Worm (Caenorhabditis elegans): ENCODE data around the gene F14D7.6.
A peak's percentile ranks its signal among the peaks of the same experiment; 100 is the strongest.

Gene F14D7.6

ce11 chrV:14350498-14350897, 49.3 kb downstream of the F14D7.6 start:
- no peak for TF ChIP-seq fos-1 (tag; optimal IDR thresholded peaks at IDR 0.05)
- TF ChIP-seq nhr-25 (tag; optimal IDR thresholded peaks at IDR 0.05): no peak
- TF ChIP-seq ama-1 (optimal IDR thresholded peaks at IDR 0.05): no peak
- TF ChIP-seq pha-4 (tag; optimal IDR thresholded peaks at IDR 0.05): no peak
- TF ChIP-seq nhr-12 (tag; optimal IDR thresholded peaks at IDR 0.05): no peak
- no peak for TF ChIP-seq elt-1 (tag; optimal IDR thresholded peaks at IDR 0.05)
- no peak for TF ChIP-seq unc-39 (tag; optimal IDR thresholded peaks at IDR 0.05)
- TF ChIP-seq nhr-11 (tag; optimal IDR thresholded peaks at IDR 0.05): no peak
- TF ChIP-seq fkh-2 (tag; optimal IDR thresholded peaks at IDR 0.05): no peak
- TF ChIP-seq fkh-10 (GFP tag; optimal IDR thresholded peaks at IDR 0.05): no peak
- no peak for TF ChIP-seq nhr-76 (tag; optimal IDR thresholded peaks at IDR 0.05)
- TF ChIP-seq ztf-4 (tag; optimal IDR thresholded peaks at IDR 0.05): no peak
- no peak for TF ChIP-seq elt-2 (tag; optimal IDR thresholded peaks at IDR 0.05)
- TF ChIP-seq nhr-237 (tag; optimal IDR thresholded peaks at IDR 0.05): no peak
- TF ChIP-seq jun-1 (tag; optimal IDR thresholded peaks at IDR 0.05): no peak

DNA sequence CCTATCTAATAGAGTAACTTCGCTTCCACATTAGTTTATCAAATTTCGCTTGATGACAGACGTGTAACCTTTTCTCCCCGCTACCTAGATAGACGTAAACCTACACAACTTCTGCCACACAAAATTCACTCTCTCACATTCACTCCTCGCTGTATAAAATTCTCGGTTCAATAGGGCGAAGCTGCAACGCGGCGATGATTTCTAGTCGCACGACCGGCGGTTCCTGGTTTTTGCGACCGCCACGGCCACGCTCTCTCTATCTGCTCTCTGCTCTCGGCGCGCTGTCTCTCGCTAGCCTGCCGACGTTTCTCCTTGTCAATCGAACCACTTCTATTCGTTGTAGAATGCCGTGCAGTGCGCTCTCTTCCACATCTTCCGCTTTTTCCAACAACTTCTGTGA, 49.7 kb downstream of the F14D7.6 start:
- TF ChIP-seq elt-3 (tag; optimal IDR thresholded peaks at IDR 0.05) (peak in 1 of 3 experiments; percentile 11), fkh-10 (GFP tag; optimal IDR thresholded peaks at IDR 0.05) (peak; percentile 10), nhr-12 (tag; optimal IDR thresholded peaks at IDR 0.05) (no peak), lin-15B (tag; optimal IDR thresholded peaks at IDR 0.05) (peak; percentile 96), unc-39 (tag; optimal IDR thresholded peaks at IDR 0.05) (no peak), hmg-11 (tag; optimal IDR thresholded peaks at IDR 0.05) (peak; percentile 92), lin-39 (tag; optimal IDR thresholded peaks at IDR 0.05) (peak; percentile 94), nfya-1 (tag; optimal IDR thresholded peaks at IDR 0.05; ENCODE audit: insufficient read depth) (peak; percentile 87), elt-2 (tag; optimal IDR thresholded peaks at IDR 0.05) (peak; percentile 82), pqm-1 (tag; optimal IDR thresholded peaks at IDR 0.05) (peak; percentile 26), tbx-2 (tag; optimal IDR thresholded peaks at IDR 0.05) (peak; percentile 19), ama-1 (optimal IDR thresholded peaks at IDR 0.05) (peak; percentile 50), skn-1 (tag; optimal IDR thresholded peaks at IDR 0.05) (peak; percentile 64), nhr-25 (tag; optimal IDR thresholded peaks at IDR 0.05) (peak; percentile 86), ceh-16 (tag; optimal IDR thresholded peaks at IDR 0.05) (peak; percentile 25), pha-4 (tag; optimal IDR thresholded peaks at IDR 0.05) (peak; percentile 68), jun-1 (tag; optimal IDR thresholded peaks at IDR 0.05) (peak; percentile 60), nhr-28 (tag; optimal IDR thresholded peaks at IDR 0.05) (no peak), elt-1 (tag; optimal IDR thresholded peaks at IDR 0.05) (no peak), nhr-23 (tag; optimal IDR thresholded peaks at IDR 0.05) (peak; percentile 74), ceh-9 (tag; optimal IDR thresholded peaks at IDR 0.05) (no peak), lsy-12 (tag; optimal IDR thresholded peaks at IDR 0.05) (peak; percentile 76), nhr-43 (tag; optimal IDR thresholded peaks at IDR 0.05; ENCODE audit: poor library complexity, severe bottlenecking) (peak; percentile 46), snpc-4 (tag; optimal IDR thresholded peaks at IDR 0.05) (peak; percentile 89)

DNA sequence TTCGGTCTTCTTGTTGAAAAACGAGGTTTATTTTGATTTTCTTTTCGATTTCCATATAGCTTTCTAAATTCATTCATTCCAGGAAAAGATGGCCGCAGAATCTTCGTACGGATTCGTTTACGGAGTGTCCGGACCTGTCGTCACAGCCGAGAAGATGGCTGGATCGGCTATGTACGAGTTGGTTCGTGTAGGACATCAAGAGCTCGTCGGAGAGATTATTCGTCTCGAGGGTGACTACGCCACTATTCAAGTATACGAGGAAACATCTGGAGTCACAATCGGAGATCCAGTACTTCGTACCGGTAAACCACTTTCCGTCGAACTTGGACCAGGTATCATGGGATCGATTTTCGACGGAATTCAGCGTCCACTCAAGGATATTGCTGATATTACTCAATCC, 50.4 kb downstream of the F14D7.6 start, which contains the start of gene vha-13:
vha-13 (plus strand) TSS at position 81 of the 400 bp plus-strand sequence.
- TF ChIP-seq pha-4 (tag; optimal IDR thresholded peaks at IDR 0.05): no peak
- no peak for TF ChIP-seq nhr-43 (tag; optimal IDR thresholded peaks at IDR 0.05; ENCODE audit: poor library complexity, severe bottlenecking)
- TF ChIP-seq ceh-82 (tag; optimal IDR thresholded peaks at IDR 0.05): no peak
- no peak for TF ChIP-seq nhr-77 (tag; optimal IDR thresholded peaks at IDR 0.05)
- TF ChIP-seq mml-1 (tag; optimal IDR thresholded peaks at IDR 0.05): no peak
- no peak for TF ChIP-seq ama-1 (optimal IDR thresholded peaks at IDR 0.05)
- TF ChIP-seq aly-2 (tag; optimal IDR thresholded peaks at IDR 0.05): no peak
- no peak for TF ChIP-seq egl-5 (tag; optimal IDR thresholded peaks at IDR 0.05)
- no peak for TF ChIP-seq ztf-11 (tag; optimal IDR thresholded peaks at IDR 0.05)
- TF ChIP-seq elt-1 (tag; optimal IDR thresholded peaks at IDR 0.05): no peak
- no peak for TF ChIP-seq lsy-12 (tag; optimal IDR thresholded peaks at IDR 0.05)
- TF ChIP-seq snpc-4 (tag; optimal IDR thresholded peaks at IDR 0.05): no peak
- no peak for TF ChIP-seq lin-15B (tag; optimal IDR thresholded peaks at IDR 0.05)
- no peak for TF ChIP-seq ceh-9 (tag; optimal IDR thresholded peaks at IDR 0.05)

DNA sequence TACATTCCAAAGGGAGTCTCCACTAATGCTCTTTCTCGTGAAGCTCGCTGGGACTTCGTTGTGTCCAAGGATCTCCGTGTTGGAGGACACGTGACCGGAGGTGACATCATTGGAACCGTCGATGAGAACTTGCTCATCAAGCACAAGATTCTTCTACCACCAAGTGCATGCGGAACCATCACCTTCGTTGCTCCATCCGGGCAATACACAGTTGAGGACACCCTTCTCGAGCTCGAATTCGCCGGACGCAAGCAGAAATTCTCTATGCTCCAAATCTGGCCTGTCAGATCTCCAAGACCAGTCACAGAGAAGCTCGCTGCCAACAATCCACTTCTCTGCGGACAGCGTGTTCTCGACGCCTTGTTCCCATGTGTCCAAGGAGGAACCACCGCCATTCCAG, 50.8 kb downstream of the F14D7.6 start:
- TF ChIP-seq fkh-2 (tag; optimal IDR thresholded peaks at IDR 0.05): no peak
- no peak for TF ChIP-seq ztf-11 (tag; optimal IDR thresholded peaks at IDR 0.05)
- no peak for TF ChIP-seq lin-15B (tag; optimal IDR thresholded peaks at IDR 0.05)
- no peak for TF ChIP-seq unc-39 (tag; optimal IDR thresholded peaks at IDR 0.05)
- no peak for TF ChIP-seq zag-1 (tag; optimal IDR thresholded peaks at IDR 0.05)
- no peak for TF ChIP-seq snpc-4 (tag; optimal IDR thresholded peaks at IDR 0.05)
- TF ChIP-seq elt-2 (tag; optimal IDR thresholded peaks at IDR 0.05): no peak
- no peak for TF ChIP-seq egl-27 (tag; optimal IDR thresholded peaks at IDR 0.05)

Measured in whole organism, L3 larva.